Fruit fly (Drosophila melanogaster) whole organism: ENCODE measurements around the gene bun.

Experiments used
- CG8478 ChIP-seq: fragments of >200 bp; optimal IDR thresholded peaks from 2 replicates; lab custom pipeline; 2018; ENCODE audit warnings: inconsistent platforms
- Dll ChIP-seq: fragments of >200 bp; optimal IDR thresholded peaks from 2 replicates; lab custom pipeline; 2017
- EcR ChIP-seq, 2 experiments: fragments of >200 bp; optimal IDR thresholded peaks; 2 replicates each; lab custom pipeline; 2017; ENCODE audit warnings: missing biosample characterization in 2 of 2, missing genetic modification characterization in 2 of 2, missing genetic modification reagents in 2 of 2
- pan ChIP-seq: fragments of >200 bp; optimal IDR thresholded peaks from 2 replicates; lab custom pipeline; 2017
- psq ChIP-seq: fragments of >200 bp; optimal IDR thresholded peaks from 2 replicates; lab custom pipeline; 2017
- usp ChIP-seq: fragments of >200 bp; optimal IDR thresholded peaks from 2 replicates; lab custom pipeline; 2017; ENCODE audit warnings: missing biosample characterization, missing genetic modification characterization, mixed read lengths

The bun gene

DNA sequence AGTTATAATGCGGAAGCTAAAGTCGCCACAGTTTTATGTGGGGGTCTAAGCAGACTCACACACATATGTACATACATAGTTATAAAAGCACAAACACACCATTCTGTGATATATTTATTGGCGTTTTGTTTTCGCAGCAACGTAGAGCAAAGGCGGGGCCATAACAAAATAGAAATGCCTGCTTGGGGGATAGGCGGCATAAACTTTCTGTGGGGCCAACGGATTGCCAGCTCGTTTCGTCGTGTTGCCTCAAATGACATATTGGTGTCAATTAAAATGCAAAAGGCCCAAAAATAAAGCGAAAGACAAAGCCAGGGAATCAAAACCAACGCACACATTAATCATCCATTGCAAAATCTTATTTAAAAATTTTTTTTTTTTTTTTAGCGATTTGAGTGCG, 77.6 kb downstream of the bun start:
- no peak for TF ChIP-seq usp (GFP tag; lab: Kevin White, UChicago)
- TF ChIP-seq Dll (lab: Kevin White, UChicago), result no peak
- TF ChIP-seq pan (lab: Kevin White, UChicago), result no peak
- no peak for TF ChIP-seq CG8478
- no peak for TF ChIP-seq psq (lab: Kevin White, UChicago)
- TF ChIP-seq EcR (GFP tag; optimal IDR thresholded peaks at IDR 0.05; lab: Kevin White, UChicago), result no peak

DNA sequence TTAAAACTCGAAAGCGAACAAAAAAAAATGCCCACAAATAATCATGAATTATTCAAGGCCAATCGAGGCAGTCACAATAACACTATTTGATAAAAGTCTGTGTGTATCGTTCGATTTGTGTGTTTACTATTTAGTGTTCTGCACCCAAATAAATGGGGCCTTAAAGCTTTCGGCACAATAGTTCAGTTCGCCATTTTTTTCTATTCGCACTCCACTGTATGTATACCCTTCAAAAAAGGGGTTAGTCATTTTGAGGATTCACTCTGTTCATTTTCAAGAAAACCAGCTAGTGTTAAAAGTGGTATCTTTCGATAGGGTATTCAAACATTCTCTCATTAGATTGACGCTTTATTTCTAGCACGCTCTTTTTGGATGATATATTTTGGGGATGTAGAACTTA, 78.7 kb downstream of the bun start:
- no peak for TF ChIP-seq psq (lab: Kevin White, UChicago)
- TF ChIP-seq usp (GFP tag; lab: Kevin White, UChicago), result no peak
- TF ChIP-seq CG8478, result no peak
- no peak for TF ChIP-seq EcR (GFP tag; optimal IDR thresholded peaks at IDR 0.05; lab: Kevin White, UChicago)
- TF ChIP-seq pan (lab: Kevin White, UChicago), result no peak
- no peak for TF ChIP-seq Dll (lab: Kevin White, UChicago)

DNA sequence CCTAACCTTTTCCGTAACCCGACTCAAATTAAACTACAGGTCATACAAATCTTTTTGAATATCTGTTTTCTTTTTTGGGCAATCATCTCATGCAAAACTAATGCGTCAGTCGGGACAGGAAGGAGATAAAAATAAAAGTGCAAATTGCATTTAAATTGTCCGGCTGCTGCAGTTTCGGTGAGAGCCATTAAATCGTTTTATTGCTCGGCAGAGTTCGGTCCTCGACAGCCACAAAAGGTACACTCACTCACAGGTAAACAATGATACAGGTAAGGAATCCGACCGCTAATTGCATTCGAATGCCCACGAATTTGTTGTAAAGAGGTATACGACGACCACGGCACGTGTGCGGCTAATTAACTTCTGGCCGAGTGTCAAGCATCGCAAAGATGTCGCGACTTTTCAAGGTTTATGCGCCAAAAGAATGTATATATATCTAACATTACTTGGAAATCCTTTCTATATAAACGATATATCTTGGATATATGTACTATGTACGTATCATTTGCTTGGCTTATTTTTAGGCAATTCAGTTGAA, 79.8 kb downstream of the bun start:
- TF ChIP-seq pan (lab: Kevin White, UChicago) (no peak), EcR (GFP tag; optimal IDR thresholded peaks at IDR 0.05; lab: Kevin White, UChicago) (no peak), CG8478 (no peak), psq (lab: Kevin White, UChicago) (no peak), usp (GFP tag; lab: Kevin White, UChicago) (no peak), Dll (lab: Kevin White, UChicago) (no peak)

DNA sequence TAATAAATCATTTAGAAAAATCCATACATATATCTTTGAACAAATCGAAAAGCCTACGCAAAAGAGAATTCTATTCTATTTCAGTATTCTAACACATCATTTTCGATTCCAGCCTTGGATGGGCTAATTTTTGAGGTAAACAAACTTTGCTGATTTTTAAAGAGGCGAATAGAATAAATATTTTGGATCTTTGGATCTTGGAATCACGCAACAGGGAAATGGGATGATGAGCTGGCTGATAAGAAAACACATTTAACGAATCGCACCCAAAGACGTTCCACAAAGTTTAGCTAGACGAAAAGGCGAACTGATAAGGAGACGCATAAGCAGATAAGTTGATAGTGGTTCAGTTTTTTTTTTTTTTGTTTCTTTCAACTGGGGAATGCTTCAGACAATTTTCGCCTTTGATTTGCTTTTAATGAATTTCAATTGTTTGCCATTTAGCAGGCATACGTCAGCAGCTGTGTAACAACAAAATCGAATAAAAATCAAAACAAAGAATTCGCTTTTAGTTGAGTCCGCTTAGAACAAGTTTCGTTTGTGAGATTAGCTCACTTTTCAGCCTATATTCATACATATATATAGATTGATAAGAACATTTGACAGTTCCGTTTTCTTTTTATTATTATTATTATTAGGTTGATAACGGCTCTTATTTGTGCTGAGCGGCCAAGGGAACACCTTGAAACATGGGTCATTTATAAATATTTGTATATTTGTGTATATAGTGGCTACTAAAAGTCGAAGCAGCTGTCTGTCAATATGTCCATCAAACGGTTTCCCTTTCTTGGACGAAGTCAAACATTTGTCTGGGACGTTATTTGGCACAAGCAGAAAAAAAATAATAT, 81.0 kb downstream of the bun start:
- TF ChIP-seq psq (lab: Kevin White, UChicago) (no peak), CG8478 (no peak), pan (lab: Kevin White, UChicago) (no peak), EcR (GFP tag; optimal IDR thresholded peaks at IDR 0.05; lab: Kevin White, UChicago) (no peak), Dll (lab: Kevin White, UChicago) (no peak), usp (GFP tag; lab: Kevin White, UChicago) (no peak)

DNA sequence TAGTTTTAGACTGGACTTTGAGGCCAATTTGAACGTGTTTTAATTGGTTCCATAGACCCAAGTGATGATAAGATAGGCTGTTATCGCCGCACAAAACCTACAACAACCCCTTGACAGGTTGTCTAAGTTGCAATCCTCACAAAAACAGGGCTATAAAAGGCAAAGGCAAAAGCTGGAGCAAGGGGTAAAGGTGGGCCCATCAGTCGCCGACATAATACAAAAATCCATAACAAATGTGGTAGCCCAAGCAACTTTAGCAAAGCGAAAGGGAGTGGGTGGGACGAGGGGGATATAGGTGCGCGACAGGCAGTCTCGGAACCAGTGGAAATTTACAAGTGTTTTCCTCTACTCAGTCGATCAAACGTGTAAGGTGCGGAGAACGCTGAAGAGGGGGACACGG, 82.3 kb downstream of the bun start:
- TF ChIP-seq Dll (lab: Kevin White, UChicago) (no peak), EcR (GFP tag; optimal IDR thresholded peaks at IDR 0.05; lab: Kevin White, UChicago) (no peak), usp (GFP tag; lab: Kevin White, UChicago) (no peak), psq (lab: Kevin White, UChicago) (no peak), pan (lab: Kevin White, UChicago) (no peak), CG8478 (no peak)

DNA sequence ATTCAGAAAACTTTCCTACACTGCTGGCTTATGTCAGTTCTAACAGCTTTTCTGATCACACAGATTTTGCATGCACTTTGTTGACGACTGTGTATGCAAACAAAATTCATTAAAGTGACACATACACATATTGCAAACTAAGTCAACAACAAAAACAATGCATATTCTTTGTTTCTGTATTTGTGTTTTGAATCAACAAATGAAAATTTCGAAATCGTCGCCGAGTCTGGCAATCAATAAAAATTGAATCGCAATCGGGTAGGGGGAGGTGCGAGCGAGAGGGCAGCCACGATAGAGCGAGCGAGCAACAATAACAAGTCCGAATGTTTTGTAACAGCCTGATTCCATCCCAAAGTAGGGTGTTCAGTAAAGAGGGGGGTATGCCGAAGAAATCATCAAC, 83.4 kb downstream of the bun start:
- no peak for TF ChIP-seq usp (GFP tag; lab: Kevin White, UChicago)
- TF ChIP-seq pan (lab: Kevin White, UChicago), result no peak

DNA sequence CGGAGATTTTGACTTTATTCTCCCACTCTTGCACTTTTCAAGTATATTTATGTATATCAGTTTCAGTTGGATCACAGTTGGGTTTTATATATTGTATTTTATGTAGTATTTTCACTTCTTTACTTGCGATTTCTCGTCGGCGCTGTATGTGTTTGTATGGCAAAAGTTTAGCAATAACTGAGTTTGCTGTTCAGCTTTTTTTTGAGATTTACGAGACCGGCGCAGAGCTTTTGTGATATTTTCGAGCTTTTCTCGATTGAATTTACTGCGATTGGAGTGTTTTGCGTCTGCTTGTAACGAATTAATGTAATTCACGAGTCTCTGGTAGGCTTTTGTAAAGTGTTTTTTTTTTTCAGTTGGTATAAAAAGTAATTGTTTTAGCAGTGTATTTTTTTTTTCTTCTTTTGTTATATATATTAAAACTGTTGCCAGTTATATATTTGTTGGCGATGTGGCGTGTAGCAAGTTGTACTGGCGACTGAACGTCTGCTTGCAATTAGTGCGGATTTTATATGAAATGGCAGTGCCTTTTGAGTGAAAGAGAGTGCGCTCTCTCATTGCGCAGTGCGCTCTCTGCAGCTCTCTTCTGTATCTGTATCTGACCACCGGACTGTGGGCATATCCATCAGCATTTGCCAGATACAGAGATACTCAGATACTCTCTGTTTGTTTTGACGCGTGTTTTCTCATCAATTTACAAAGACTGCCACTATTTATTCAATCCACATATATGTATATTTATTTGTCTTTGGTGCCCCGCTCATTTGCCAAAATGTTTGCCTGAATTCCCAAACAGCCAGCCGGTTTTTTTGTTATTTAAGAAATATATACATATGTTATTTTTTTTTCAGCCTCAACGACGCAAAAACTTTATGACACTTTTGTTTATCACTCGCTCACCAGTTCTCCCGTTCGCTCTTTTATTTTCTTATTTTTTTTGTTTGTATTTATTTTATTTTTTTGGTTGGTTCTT, 85.4 kb downstream of the bun start:
- no peak for TF ChIP-seq usp (GFP tag; lab: Kevin White, UChicago)

DNA sequence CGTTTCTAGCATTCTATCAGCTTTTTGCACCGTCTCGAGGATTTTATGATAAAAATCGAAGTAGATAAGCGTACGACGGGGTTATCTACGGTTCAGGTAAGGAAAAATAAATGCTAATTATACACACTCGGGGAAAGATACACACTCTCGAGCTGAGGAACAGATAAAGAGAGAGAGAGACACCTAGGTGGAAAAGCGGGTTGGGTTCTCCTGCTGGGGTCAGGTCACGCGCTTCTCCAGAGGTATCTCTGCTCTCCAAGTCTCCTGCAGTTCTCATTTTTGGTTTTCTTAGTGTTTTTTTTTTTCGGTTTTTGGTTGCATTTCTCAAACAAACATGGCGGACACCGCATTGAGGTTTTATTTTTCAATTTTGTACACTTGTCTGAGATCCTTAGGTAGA, 86.6 kb downstream of the bun start:
- TF ChIP-seq Dll (lab: Kevin White, UChicago) (no peak), EcR (GFP tag; optimal IDR thresholded peaks at IDR 0.05; lab: Kevin White, UChicago) (no peak), usp (GFP tag; lab: Kevin White, UChicago) (no peak), pan (lab: Kevin White, UChicago) (no peak), psq (lab: Kevin White, UChicago) (no peak), CG8478 (no peak)

DNA sequence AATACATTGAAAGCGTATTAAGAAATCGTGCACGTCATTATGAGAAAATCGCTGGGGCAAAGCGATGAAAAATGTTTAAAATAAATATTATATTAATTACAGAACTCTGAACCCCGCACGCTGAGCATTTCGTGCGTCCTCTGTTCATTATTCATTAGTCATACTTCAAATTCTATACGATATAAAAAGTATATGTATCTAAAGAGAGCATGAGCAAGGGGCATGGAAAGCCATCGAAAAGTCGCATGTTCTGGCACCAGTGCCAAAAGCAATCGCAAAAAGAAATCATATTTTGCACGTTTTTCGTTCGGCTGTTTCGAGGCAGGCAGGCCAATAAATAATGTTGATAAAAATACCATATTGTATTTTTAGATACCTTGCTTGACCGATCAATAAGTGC, 87.2 kb downstream of the bun start:
- no peak for TF ChIP-seq pan (lab: Kevin White, UChicago)
- no peak for TF ChIP-seq usp (GFP tag; lab: Kevin White, UChicago)
- TF ChIP-seq psq (lab: Kevin White, UChicago), result no peak
- no peak for TF ChIP-seq EcR (GFP tag; optimal IDR thresholded peaks at IDR 0.05; lab: Kevin White, UChicago)
- no peak for TF ChIP-seq Dll (lab: Kevin White, UChicago)
- no peak for TF ChIP-seq CG8478

DNA sequence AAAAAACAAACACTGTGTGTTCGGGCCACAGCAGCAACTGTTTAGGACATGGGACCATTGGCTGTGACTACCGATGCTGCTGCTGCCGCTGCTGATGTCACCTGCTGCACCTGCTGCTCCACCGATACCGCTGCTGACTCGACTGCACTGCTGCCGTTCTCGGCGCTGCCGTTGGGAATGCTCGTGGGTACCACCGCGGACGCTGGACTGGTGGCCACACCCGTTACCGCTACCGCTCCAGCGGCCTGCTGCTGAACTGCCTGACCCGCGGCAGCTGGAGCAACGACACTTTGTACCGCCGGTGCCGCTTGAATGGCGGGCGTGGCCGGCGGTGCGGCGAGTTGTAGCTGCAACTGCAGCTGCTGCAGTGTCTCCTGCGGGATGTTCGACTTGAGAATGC, 88.7 kb downstream of the bun start:
- no peak for TF ChIP-seq CG8478
- no peak for TF ChIP-seq pan (lab: Kevin White, UChicago)
- no peak for TF ChIP-seq usp (GFP tag; lab: Kevin White, UChicago)
- no peak for TF ChIP-seq EcR (GFP tag; optimal IDR thresholded peaks at IDR 0.05; lab: Kevin White, UChicago)
- TF ChIP-seq Dll (lab: Kevin White, UChicago), result no peak
- TF ChIP-seq psq (lab: Kevin White, UChicago), result no peak

DNA sequence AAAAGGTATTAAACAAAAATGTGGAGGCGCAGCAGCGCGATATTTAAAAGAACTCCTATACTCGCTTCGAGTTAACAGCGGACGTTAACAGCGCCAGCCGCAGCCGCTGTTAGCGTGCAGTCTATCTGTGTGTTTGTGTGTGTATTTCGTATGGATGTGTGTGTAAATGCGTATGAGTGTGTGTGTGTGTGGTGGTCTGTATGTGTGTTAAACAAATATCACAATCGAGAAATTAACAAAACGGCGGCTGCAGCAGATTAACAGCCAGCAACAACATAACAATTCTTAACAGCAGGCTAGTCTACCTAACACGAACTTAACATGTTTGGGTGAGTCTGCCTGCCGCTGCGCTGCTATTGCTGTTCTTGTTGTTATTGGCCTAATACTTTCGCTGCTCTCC, 89.2 kb downstream of the bun start:
- TF ChIP-seq usp (GFP tag; lab: Kevin White, UChicago), result no peak
